Worm (Caenorhabditis elegans) whole organism, L1 larva: ENCODE data around the gene Y82E9BL.6.

Source experiments
- C16A3.4 ChIP-seq: fragments of 150-350 bp; optimal IDR thresholded peaks from 2 replicates; lab custom pipeline; 2014; ENCODE audit warnings: missing biosample characterization, missing genetic modification characterization
- ceh-63 ChIP-seq: fragments of 200-800 bp; sonication (Bioruptor generic); optimal IDR thresholded peaks from 2 replicates; lab custom pipeline; 2018; ENCODE audit warnings: mild to moderate bottlenecking, missing genetic modification characterization, missing compliant biosample characterization
- ceh-88 ChIP-seq: fragments of 200-800 bp; sonication (Bioruptor generic); IDR thresholded peaks from 2 replicates; pipeline ENCODE4 v1.3.6; 2022; ENCODE audit warnings: missing genetic modification characterization, missing compliant biosample characterization
- efl-1 ChIP-seq, 4 experiments: fragments of 150-350 bp; optimal IDR thresholded peaks in 3 of 4; peaks in 1 of 4; 1 replicate in 1 of 4; 2 replicates in 3 of 4; lab custom pipeline; 2014; ENCODE audit warnings: missing biosample characterization in 2 of 4, missing genetic modification characterization in 2 of 4, missing genetic modification reagents in 2 of 4
- elt-2 ChIP-seq: sonication (generic microtip); optimal IDR thresholded peaks from 2 replicates; lab custom pipeline; 2016; ENCODE audit warnings: missing genetic modification characterization, mild to moderate bottlenecking, inconsistent platforms, missing compliant biosample characterization, missing genetic modification reagents
- elt-3 ChIP-seq, 6 experiments: fragments of 150-350 bp in 1 of 6; sonication (generic microtip); optimal IDR thresholded peaks; 2 replicates each; lab custom pipeline; 2017 to 2018; ENCODE audit warnings: missing biosample characterization in 6 of 6, missing genetic modification characterization in 6 of 6, inconsistent platforms in 1 of 6
- mef-2 ChIP-seq: fragments of 150-350 bp; optimal IDR thresholded peaks from 2 replicates; lab custom pipeline; 2014; ENCODE audit warnings: missing biosample characterization, missing genetic modification characterization
- nhr-19 ChIP-seq: fragments of 200-800 bp; sonication (Bioruptor generic); conservative IDR thresholded peaks from 2 replicates; pipeline ENCODE4 v1.3.6; 2022; ENCODE audit warnings: missing genetic modification characterization, missing compliant biosample characterization
- pax-3 ChIP-seq: fragments of 200-800 bp; sonication (Bioruptor generic); optimal IDR thresholded peaks from 2 replicates; lab custom pipeline; 2018; ENCODE audit warnings: mild to moderate bottlenecking, missing genetic modification characterization, moderate library complexity, missing compliant biosample characterization
- snu-23 ChIP-seq: sonication (generic microtip); optimal IDR thresholded peaks from 2 replicates; lab custom pipeline; 2016; ENCODE audit warnings: missing genetic modification characterization, missing compliant biosample characterization
- sox-4 ChIP-seq: sonication (generic microtip); optimal IDR thresholded peaks from 2 replicates; lab custom pipeline; 2016; ENCODE audit warnings: missing genetic modification characterization, missing compliant biosample characterization
- unc-130 ChIP-seq: fragments of 150-350 bp; optimal IDR thresholded peaks from 2 replicates; lab custom pipeline; 2017; ENCODE audit warnings: missing biosample characterization, missing genetic modification characterization, inconsistent platforms
- unc-30 ChIP-seq: sonication (generic microtip); optimal IDR thresholded peaks from 2 replicates; lab custom pipeline; 2017; ENCODE audit warnings: missing biosample characterization, missing genetic modification characterization
- unc-86 ChIP-seq: sonication (generic microtip); optimal IDR thresholded peaks from 2 replicates; lab custom pipeline; 2016; ENCODE audit warnings: missing genetic modification characterization, missing compliant biosample characterization

The Y82E9BL.6 gene

ce11 chrIII:1297604-1298003 is 48.0 kb downstream of the Y82E9BL.6 start, which contains the start of gene fbxa-28:
TSS of gene fbxa-28 (plus strand) at chrIII:1297904.
- TF ChIP-seq unc-30 (no peak), mef-2 (tag; lab: Kevin White, UChicago) (no peak), pax-3 (no peak), ceh-88 (no peak), unc-86 (no peak), elt-3 (tag; optimal IDR thresholded peaks at IDR 0.05; lab: Kevin White, UChicago) (no peak), nhr-19 (no peak), C16A3.4 (tag; lab: Kevin White, UChicago) (no peak), sox-4 (tag; lab: Kevin White, UChicago) (no peak), ceh-63 (GFP tag; lab: Kevin White, UChicago) (no peak)
- TF ChIP-seq, all 84 proteins: peak for 0

ce11 chrIII:1295149-1295716 is 50.4 kb downstream of the Y82E9BL.6 start, which contains the start of gene fbxa-35:
TSS of gene fbxa-35 (plus strand) at chrIII:1295666.
- TF ChIP-seq snu-23 (GFP tag; lab: Kevin White, UChicago) (no peak), elt-3 (tag; optimal IDR thresholded peaks at IDR 0.05; lab: Kevin White, UChicago) (peak in 2 of 6 experiments; percentile 13), elt-2 (tag; lab: Kevin White, UChicago) (peak; percentile 82), unc-130 (no peak), efl-1 (optimal IDR thresholded peaks at IDR 0.05; lab: Kevin White, UChicago) (no peak), efl-1 (GFP tag; optimal IDR thresholded peaks at IDR 0.05 in 1 of 2; lab: Kevin White, UChicago) (peak in 1 of 2 experiments; percentile 19)
